Fruit fly (Drosophila melanogaster) whole organism, embryonic: ENCODE data around the gene pont.

Experiments used
- Asciz ChIP-seq: fragments of 200-800 bp; sonication (Bioruptor generic); optimal IDR thresholded peaks from 2 replicates; lab custom pipeline; 2017; ENCODE audit warnings: missing biosample characterization, mild to moderate bottlenecking, missing genetic modification characterization, missing genetic modification reagents
- Bdp1 ChIP-seq: fragments of 200-800 bp; sonication (Bioruptor generic); optimal IDR thresholded peaks from 3 replicates; lab custom pipeline; 2016; ENCODE audit warnings: missing biosample characterization, missing genetic modification characterization
- Bteb2 ChIP-seq: fragments of 200-800 bp; sonication (Bioruptor generic); optimal IDR thresholded peaks from 2 replicates; lab custom pipeline; 2016; ENCODE audit warnings: missing biosample characterization, missing genetic modification characterization
- CG1024 ChIP-seq: fragments of 200-800 bp; sonication (Bioruptor generic); IDR thresholded peaks from 2 replicates; pipeline ENCODE4 v1.3.6; 2022; ENCODE audit warnings: missing biosample characterization, missing genetic modification characterization
- CG10274 ChIP-seq: fragments of 200-800 bp; sonication (Bioruptor generic); optimal IDR thresholded peaks from 3 replicates; lab custom pipeline; 2017; ENCODE audit warnings: missing biosample characterization, mild to moderate bottlenecking, missing genetic modification characterization
- CG14965 ChIP-seq: fragments of 200-800 bp; sonication (Bioruptor generic); optimal IDR thresholded peaks from 2 replicates; lab custom pipeline; 2016; ENCODE audit warnings: missing biosample characterization, missing genetic modification characterization, borderline replicate concordance
- CG15073 ChIP-seq: fragments of 200-800 bp; sonication (Bioruptor generic); optimal IDR thresholded peaks from 2 replicates; lab custom pipeline; 2016; ENCODE audit warnings: missing biosample characterization, missing genetic modification characterization
- CG1529 ChIP-seq: fragments of 200-800 bp; sonication (Bioruptor generic); optimal IDR thresholded peaks from 3 replicates; lab custom pipeline; 2018; ENCODE audit warnings: missing biosample characterization, missing genetic modification characterization
- CG1603 ChIP-seq: fragments of 200-800 bp; sonication (Bioruptor generic); optimal IDR thresholded peaks from 2 replicates; lab custom pipeline; 2019; ENCODE audit warnings: missing biosample characterization, mild to moderate bottlenecking, missing genetic modification characterization, moderate library complexity
- CG16815 ChIP-seq: fragments of 200-800 bp; sonication (Bioruptor generic); optimal IDR thresholded peaks from 3 replicates; lab custom pipeline; 2017; ENCODE audit warnings: missing biosample characterization, mild to moderate bottlenecking, missing genetic modification characterization
- CG1792 ChIP-seq: fragments of 200-800 bp; sonication (Bioruptor generic); optimal IDR thresholded peaks from 2 replicates; lab custom pipeline; 2016; ENCODE audit warnings: missing biosample characterization, missing genetic modification characterization
- CG31388 ChIP-seq: fragments of 200-800 bp; sonication (Bioruptor generic); optimal IDR thresholded peaks from 2 replicates; lab custom pipeline; 2016; ENCODE audit warnings: missing biosample characterization, missing genetic modification characterization
- CG32532 ChIP-seq: fragments of 200-800 bp; sonication (Bioruptor generic); IDR thresholded peaks from 2 replicates; pipeline ENCODE4 v1.3.6; 2022; ENCODE audit warnings: missing biosample characterization, missing genetic modification characterization
- CG3407 ChIP-seq: fragments of 200-800 bp; sonication (Bioruptor generic); optimal IDR thresholded peaks from 2 replicates; lab custom pipeline; 2018; ENCODE audit warnings: missing biosample characterization, mild to moderate bottlenecking, missing genetic modification characterization
- CG34224 ChIP-seq: fragments of 200-800 bp; sonication (Bioruptor generic); IDR thresholded peaks from 3 replicates; pipeline ENCODE4 v1.3.6; 2022; ENCODE audit warnings: missing biosample characterization, missing genetic modification characterization; ENCODE audit not compliant: partially characterized antibody
- CG3995 ChIP-seq: fragments of 200-800 bp; sonication (Bioruptor generic); optimal IDR thresholded peaks from 3 replicates; lab custom pipeline; 2016; ENCODE audit warnings: missing biosample characterization, missing genetic modification characterization
- CG8089 ChIP-seq: fragments of 200-800 bp; sonication (Bioruptor generic); optimal IDR thresholded peaks from 3 replicates; lab custom pipeline; 2016; ENCODE audit warnings: missing biosample characterization, missing genetic modification characterization
- CG8944 ChIP-seq: fragments of 200-800 bp; sonication (Bioruptor generic); optimal IDR thresholded peaks from 3 replicates; lab custom pipeline; 2016; ENCODE audit warnings: missing biosample characterization, missing genetic modification characterization
- CG9437 ChIP-seq: fragments of 200-800 bp; sonication (Bioruptor generic); optimal IDR thresholded peaks from 2 replicates; lab custom pipeline; 2018; ENCODE audit warnings: missing biosample characterization, mild to moderate bottlenecking, missing genetic modification characterization
- D19A ChIP-seq: fragments of 200-800 bp; optimal IDR thresholded peaks from 3 replicates; lab custom pipeline; 2019; ENCODE audit warnings: missing biosample characterization, mild to moderate bottlenecking, missing genetic modification characterization, moderate library complexity
- Dfd ChIP-seq, 2 experiments: fragments of >200 bp; optimal IDR thresholded peaks; 2 replicates each; lab custom pipeline; 2017; ENCODE audit warnings: missing biosample characterization in 2 of 2, missing genetic modification characterization in 2 of 2
- Dip2 ChIP-seq: fragments of 200-800 bp; sonication (Bioruptor generic); IDR thresholded peaks from 2 replicates; pipeline ENCODE4 v1.3.6; 2022; ENCODE audit warnings: missing biosample characterization, missing genetic modification characterization
- Ets97D ChIP-seq: fragments of 200-800 bp; sonication (Bioruptor generic); optimal IDR thresholded peaks from 3 replicates; lab custom pipeline; 2016; ENCODE audit warnings: missing biosample characterization, missing genetic modification characterization
- Fer1 ChIP-seq: fragments of 200-800 bp; sonication (Bioruptor generic); optimal IDR thresholded peaks from 2 replicates; lab custom pipeline; 2017; ENCODE audit warnings: missing biosample characterization, mild to moderate bottlenecking, missing genetic modification characterization
- Gsc ChIP-seq: fragments of 200-800 bp; sonication (Bioruptor generic); IDR thresholded peaks from 2 replicates; pipeline ENCODE4 v1.3.6; 2022; ENCODE audit warnings: missing biosample characterization, missing genetic modification characterization
- H2.0 ChIP-seq: fragments of 200-800 bp; sonication (Bioruptor generic); IDR thresholded peaks from 2 replicates; pipeline ENCODE4 v1.3.6; 2022; ENCODE audit warnings: missing biosample characterization, missing genetic modification characterization
- HLHmδ ChIP-seq: fragments of 200-800 bp; sonication (Bioruptor generic); optimal IDR thresholded peaks from 2 replicates; lab custom pipeline; 2018; ENCODE audit warnings: missing biosample characterization, mild to moderate bottlenecking, missing genetic modification characterization, moderate library complexity
- Hmr ChIP-seq: fragments of 200-800 bp; sonication (Bioruptor generic); optimal IDR thresholded peaks from 3 replicates; lab custom pipeline; 2017; ENCODE audit warnings: mild to moderate bottlenecking, missing biosample characterization, missing genetic modification reagents, missing genetic modification characterization
- Hmx ChIP-seq: fragments of 200-800 bp; sonication (Bioruptor generic); optimal IDR thresholded peaks from 2 replicates; lab custom pipeline; 2016; ENCODE audit warnings: missing biosample characterization, missing genetic modification characterization
- Max ChIP-seq: fragments of 200-800 bp; sonication (Bioruptor generic); optimal IDR thresholded peaks from 2 replicates; lab custom pipeline; 2016; ENCODE audit warnings: missing biosample characterization, mild to moderate bottlenecking, missing genetic modification characterization
- Mrtf ChIP-seq: fragments of 200-800 bp; sonication (Bioruptor generic); IDR thresholded peaks from 3 replicates; pipeline ENCODE4 v1.3.6; 2022; ENCODE audit warnings: missing biosample characterization, missing genetic modification characterization
- NC2α ChIP-seq: fragments of 200-800 bp; sonication (Bioruptor generic); optimal IDR thresholded peaks from 2 replicates; lab custom pipeline; 2016; ENCODE audit warnings: missing biosample characterization, missing genetic modification characterization
- Xrp1 ChIP-seq: fragments of 200-800 bp; sonication (Bioruptor generic); IDR thresholded peaks from 2 replicates; pipeline ENCODE4 v1.3.6; 2022; ENCODE audit warnings: missing biosample characterization, missing genetic modification characterization
- al ChIP-seq: fragments of 200-800 bp; sonication (Bioruptor generic); IDR thresholded peaks from 2 replicates; pipeline ENCODE4 v1.3.6; 2022; ENCODE audit warnings: missing biosample characterization, missing genetic modification characterization
- ase ChIP-seq: fragments of 200-800 bp; sonication (Bioruptor generic); IDR thresholded peaks from 3 replicates; pipeline ENCODE4 v1.3.6; 2022; ENCODE audit warnings: missing biosample characterization, missing genetic modification characterization
- az2 ChIP-seq: fragments of 200-800 bp; sonication (Bioruptor generic); optimal IDR thresholded peaks from 3 replicates; lab custom pipeline; 2016; ENCODE audit warnings: missing biosample characterization, missing genetic modification characterization
- bcd ChIP-seq: fragments of 200-800 bp; sonication (Bioruptor generic); optimal IDR thresholded peaks from 2 replicates; lab custom pipeline; 2017; ENCODE audit warnings: missing biosample characterization, mild to moderate bottlenecking, missing genetic modification characterization
- bigmax ChIP-seq: fragments of 200-800 bp; sonication (Bioruptor generic); optimal IDR thresholded peaks from 2 replicates; lab custom pipeline; 2018; ENCODE audit warnings: missing biosample characterization, mild to moderate bottlenecking, missing genetic modification characterization
- ken ChIP-seq: fragments of 200-800 bp; sonication (Bioruptor generic); IDR thresholded peaks from 3 replicates; pipeline ENCODE4 v1.3.6; 2022; ENCODE audit warnings: missing biosample characterization, missing genetic modification characterization
- lilli ChIP-seq: fragments of 200-800 bp; sonication (Bioruptor generic); optimal IDR thresholded peaks from 3 replicates; lab custom pipeline; 2016; ENCODE audit warnings: missing biosample characterization, missing genetic modification characterization
- lov ChIP-seq, 2 experiments: fragments of 200-800 bp in 1 of 2; fragments of >200 bp in 1 of 2; sonication (Bioruptor generic) in 1 of 2; IDR thresholded peaks in 1 of 2; optimal IDR thresholded peaks in 1 of 2; 2 replicates in 1 of 2; 3 replicates in 1 of 2; pipeline versions ENCODE4 v1.3.6 to Lab custom; 2017 to 2022; ENCODE audit warnings: missing biosample characterization in 1 of 2, missing genetic modification characterization in 1 of 2
- maf-S ChIP-seq: fragments of 200-800 bp; sonication (Bioruptor generic); optimal IDR thresholded peaks from 2 replicates; lab custom pipeline; 2016; ENCODE audit warnings: missing biosample characterization, missing genetic modification characterization
- otp ChIP-seq: fragments of 200-800 bp; sonication (Bioruptor generic); IDR thresholded peaks from 3 replicates; pipeline ENCODE4, ENCODE4 v1.3.6; 2022; ENCODE audit warnings: missing biosample characterization, missing genetic modification characterization
- pho ChIP-seq: fragments of 200-800 bp; sonication (Bioruptor generic); optimal IDR thresholded peaks from 2 replicates; lab custom pipeline; 2016; ENCODE audit warnings: missing biosample characterization, missing genetic modification characterization
- pum ChIP-seq: fragments of 200-800 bp; sonication (Bioruptor generic); optimal IDR thresholded peaks from 2 replicates; lab custom pipeline; 2016; ENCODE audit warnings: missing biosample characterization, missing genetic modification characterization
- pzg ChIP-seq: fragments of 200-800 bp; sonication (Bioruptor generic); optimal IDR thresholded peaks from 3 replicates; lab custom pipeline; 2018; ENCODE audit warnings: missing biosample characterization, mild to moderate bottlenecking, missing genetic modification characterization, moderate library complexity
- run ChIP-seq: fragments of 200-800 bp; sonication (Bioruptor generic); optimal IDR thresholded peaks from 3 replicates; lab custom pipeline; 2018; ENCODE audit warnings: missing biosample characterization, mild to moderate bottlenecking, missing genetic modification characterization
- stc ChIP-seq: fragments of 200-800 bp; sonication (Bioruptor generic); IDR thresholded peaks from 2 replicates; pipeline ENCODE4 v1.3.6; 2022; ENCODE audit warnings: missing biosample characterization, missing genetic modification characterization
- sug ChIP-seq: fragments of 200-800 bp; optimal IDR thresholded peaks from 2 replicates; lab custom pipeline; 2019; ENCODE audit warnings: missing biosample characterization, mild to moderate bottlenecking, missing genetic modification characterization, moderate library complexity
- tio ChIP-seq: fragments of 200-800 bp; sonication (Bioruptor generic); optimal IDR thresholded peaks from 2 replicates; lab custom pipeline; 2017; ENCODE audit warnings: missing biosample characterization, missing genetic modification characterization, inconsistent platforms
- unpg ChIP-seq: fragments of 200-800 bp; sonication (Bioruptor generic); optimal IDR thresholded peaks from 3 replicates; lab custom pipeline; 2018; ENCODE audit warnings: missing biosample characterization, mild to moderate bottlenecking, missing genetic modification characterization, moderate library complexity

The pont gene

DNA sequence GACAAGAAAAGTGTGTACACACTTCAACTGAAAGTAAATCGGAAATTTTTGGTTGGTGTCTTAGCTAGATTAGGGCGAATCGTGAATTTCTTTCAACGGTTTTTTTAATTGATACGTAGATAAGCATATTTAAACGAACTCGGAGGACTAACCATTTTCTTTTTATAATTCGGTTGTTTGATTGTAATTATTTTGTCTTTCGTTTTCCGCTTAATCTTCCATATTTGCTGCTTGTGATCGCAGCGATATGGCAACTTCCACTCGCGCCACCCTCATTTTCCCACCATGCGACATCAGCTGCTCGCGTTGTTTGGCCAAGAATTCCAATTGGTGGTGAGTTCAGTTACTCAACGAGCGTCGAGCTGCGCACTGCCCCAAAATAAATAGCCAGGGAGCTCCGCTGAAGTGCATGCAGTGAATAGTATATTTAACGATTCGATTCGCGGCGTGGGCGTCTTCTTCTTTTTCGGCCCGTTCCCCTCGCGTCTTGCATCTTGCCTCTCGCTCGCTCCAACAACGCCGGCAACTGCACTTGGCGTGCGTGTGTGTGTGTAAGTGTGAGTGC, 2.1 kb downstream of the pont start, which contains the start of gene Nuak (continued):
- TF ChIP-seq CG31388: peak; percentile 54
- no peak for TF ChIP-seq run (tag; lab: Kevin White, UChicago)
- TF ChIP-seq CG34224 (GFP tag; lab: Robert Waterston, UW): no peak
- peak; percentile 88 for TF ChIP-seq az2 (GFP tag; lab: Kevin White, UChicago)
- TF ChIP-seq Bdp1 (GFP tag; lab: Kevin White, UChicago): peak; percentile 82
- peak; percentile 22 for TF ChIP-seq CG10274 (GFP tag; lab: Kevin White, UChicago)
- peak; percentile 81 for TF ChIP-seq unpg (GFP tag; lab: Kevin White, UChicago)
- peak; percentile 83 for TF ChIP-seq Max
- peak; percentile 40 for TF ChIP-seq CG14965
- TF ChIP-seq Asciz (GFP tag; lab: Kevin White, UChicago): peak; percentile 29
- TF ChIP-seq Gsc (GFP tag; lab: Robert Waterston, UW): no peak
- peak; percentile 74 for TF ChIP-seq CG1603 (tag; lab: Kevin White, UChicago)
- peak; percentile 95 for TF ChIP-seq pum (GFP tag; lab: Kevin White, UChicago)
- no peak for TF ChIP-seq stc (GFP tag; lab: Robert Waterston, UW)
- no peak for TF ChIP-seq CG32532 (GFP tag; lab: Robert Waterston, UW)
- peak; percentile 81 for TF ChIP-seq tio (GFP tag; lab: Kevin White, UChicago)
- TF ChIP-seq Hmx (GFP tag; lab: Kevin White, UChicago): peak; percentile 94
- TF ChIP-seq Bteb2 (GFP tag; lab: Kevin White, UChicago): peak; percentile 86
- TF ChIP-seq lilli: peak; percentile 97
- peak; percentile 91 for TF ChIP-seq Hmr
- peak; percentile 92 for TF ChIP-seq HLHmδ (GFP tag; lab: Kevin White, UChicago)
- peak; percentile 89 for TF ChIP-seq CG8089 (GFP tag; lab: Kevin White, UChicago)
- TF ChIP-seq CG9437 (GFP tag; lab: Kevin White, UChicago): peak; percentile 53
- no peak for TF ChIP-seq Dip2 (GFP tag; lab: Robert Waterston, UW)
- no peak for TF ChIP-seq lov (optimal IDR thresholded peaks at IDR 0.05; lab: Kevin White, UChicago)
- TF ChIP-seq lov (GFP tag; IDR thresholded peaks at IDR 0.05; lab: Robert Waterston, UW): no peak
- TF ChIP-seq CG1792 (GFP tag; lab: Kevin White, UChicago): peak; percentile 86
- peak; percentile 84 for TF ChIP-seq CG16815 (GFP tag; lab: Kevin White, UChicago)
- TF ChIP-seq Fer1 (GFP tag; lab: Kevin White, UChicago): peak; percentile 82
- no peak for TF ChIP-seq ase
- peak; percentile 96 for TF ChIP-seq pho (GFP tag; lab: Kevin White, UChicago)
- no peak for TF ChIP-seq al (GFP tag; lab: Robert Waterston, UW)
- TF ChIP-seq CG1529 (GFP tag; lab: Kevin White, UChicago): peak; percentile 57
- TF ChIP-seq CG3407 (GFP tag; lab: Kevin White, UChicago): peak; percentile 58
- peak in 1 of 2 experiments; percentile 77 for TF ChIP-seq Dfd (GFP tag; optimal IDR thresholded peaks at IDR 0.05; lab: Kevin White, UChicago)
- TF ChIP-seq CG3995 (GFP tag; lab: Kevin White, UChicago): peak; percentile 59
- TF ChIP-seq CG1024: no peak
- TF ChIP-seq otp (GFP tag; lab: Robert Waterston, UW): no peak
- peak; percentile 87 for TF ChIP-seq maf-S
- peak; percentile 96 for TF ChIP-seq Ets97D
- peak; percentile 90 for TF ChIP-seq pzg (GFP tag; lab: Kevin White, UChicago)
- TF ChIP-seq CG8944 (GFP tag; lab: Kevin White, UChicago): peak; percentile 95
- no peak for TF ChIP-seq ken (GFP tag; lab: Robert Waterston, UW)
- peak; percentile 71 for TF ChIP-seq NC2α (GFP tag; lab: Kevin White, UChicago)
- no peak for TF ChIP-seq H2.0 (GFP tag; lab: Robert Waterston, UW)
- peak; percentile 13 for TF ChIP-seq D19A (tag; lab: Kevin White, UChicago)
- TF ChIP-seq Xrp1 (GFP tag; lab: Robert Waterston, UW): no peak
- no peak for TF ChIP-seq Mrtf
- peak; percentile 84 for TF ChIP-seq bcd (GFP tag; lab: Kevin White, UChicago)
- peak; percentile 90 for TF ChIP-seq sug (tag; lab: Kevin White, UChicago)
- TF ChIP-seq CG15073 (GFP tag; lab: Kevin White, UChicago): no peak
- TF ChIP-seq bigmax: peak; percentile 21
